Fruit fly (Drosophila melanogaster): ENCODE data around the gene CG4962.

- TF ChIP-seq CTCF (optimal IDR thresholded peaks at IDR 0.05) (no peak), CG8478 (optimal IDR thresholded peaks at IDR 0.05) (no peak)
Measured at dm6 chr3L:16288322-16288721, 7.0 kb downstream of the CG4962 start, which contains the start of gene CG13046.

Data from S2 (cell line).